Worm (Caenorhabditis elegans) whole organism, L2 larva: ENCODE data around the gene fbxa-166.

Source experiments
- C34F6.9 ChIP-seq: fragments of 150-350 bp; optimal IDR thresholded peaks from 2 replicates; lab custom pipeline; 2014; ENCODE audit warnings: missing biosample characterization, missing genetic modification characterization
- F13H6.1 ChIP-seq: sonication (generic microtip); optimal IDR thresholded peaks from 2 replicates; lab custom pipeline; 2016; ENCODE audit warnings: missing genetic modification characterization, missing compliant biosample characterization
- R02D3.7 ChIP-seq: fragments of 150-350 bp; optimal IDR thresholded peaks from 2 replicates; lab custom pipeline; 2014; ENCODE audit warnings: missing biosample characterization, missing genetic modification characterization
- aly-2 ChIP-seq: fragments of 150-350 bp; optimal IDR thresholded peaks from 2 replicates; lab custom pipeline; 2014; ENCODE audit warnings: missing biosample characterization, missing genetic modification characterization
- ama-1 ChIP-seq: fragments of 150-350 bp; optimal IDR thresholded peaks from 2 replicates; lab custom pipeline; 2018; ENCODE audit warnings: inconsistent platforms
- ceh-16 ChIP-seq: fragments of 150-350 bp; optimal IDR thresholded peaks from 2 replicates; lab custom pipeline; 2014; ENCODE audit warnings: missing biosample characterization, missing genetic modification characterization
- ceh-82 ChIP-seq: fragments of 150-350 bp; optimal IDR thresholded peaks from 2 replicates; lab custom pipeline; 2014; ENCODE audit warnings: missing biosample characterization, missing genetic modification characterization
- crh-2 ChIP-seq: sonication (generic microtip); optimal IDR thresholded peaks from 2 replicates; lab custom pipeline; 2017; ENCODE audit warnings: missing biosample characterization, missing genetic modification characterization
- dmd-4 ChIP-seq: sonication (generic microtip); optimal IDR thresholded peaks from 2 replicates; lab custom pipeline; 2017; ENCODE audit warnings: missing biosample characterization, missing genetic modification characterization
- elt-1 ChIP-seq: fragments of 150-350 bp; optimal IDR thresholded peaks from 2 replicates; lab custom pipeline; 2014; ENCODE audit warnings: missing biosample characterization, missing genetic modification characterization
- fos-1 ChIP-seq: fragments of 150-350 bp; optimal IDR thresholded peaks from 2 replicates; lab custom pipeline; 2014; ENCODE audit warnings: missing biosample characterization, missing genetic modification characterization
- gmeb-1 ChIP-seq: fragments of 150-350 bp; optimal IDR thresholded peaks from 2 replicates; lab custom pipeline; 2014; ENCODE audit warnings: missing biosample characterization, missing genetic modification characterization
- lin-13 ChIP-seq: fragments of 150-350 bp; optimal IDR thresholded peaks from 2 replicates; lab custom pipeline; 2014; ENCODE audit warnings: missing biosample characterization, missing genetic modification reagents, missing genetic modification characterization
- mab-5 ChIP-seq: fragments of 150-350 bp; optimal IDR thresholded peaks from 2 replicates; lab custom pipeline; 2014; ENCODE audit warnings: missing biosample characterization, missing genetic modification characterization
- mbf-1 ChIP-seq: sonication (generic microtip); optimal IDR thresholded peaks from 2 replicates; lab custom pipeline; 2017; ENCODE audit warnings: missing biosample characterization, missing genetic modification characterization
- mdl-1 ChIP-seq, 2 experiments: fragments of 150-350 bp in 1 of 2; sonication (generic microtip) in 1 of 2; optimal IDR thresholded peaks; 2 replicates each; lab custom pipeline; 2017; ENCODE audit warnings: missing biosample characterization in 2 of 2, missing genetic modification characterization in 2 of 2
- nhr-10 ChIP-seq: sonication (generic microtip); optimal IDR thresholded peaks from 2 replicates; lab custom pipeline; 2017; ENCODE audit warnings: missing biosample characterization, missing genetic modification characterization
- nhr-11 ChIP-seq: fragments of 150-350 bp; optimal IDR thresholded peaks from 2 replicates; lab custom pipeline; 2014; ENCODE audit warnings: missing biosample characterization, missing genetic modification characterization
- nhr-12 ChIP-seq: fragments of 150-350 bp; optimal IDR thresholded peaks from 2 replicates; lab custom pipeline; 2014; ENCODE audit warnings: missing biosample characterization, missing genetic modification characterization
- nhr-129 ChIP-seq: fragments of 150-350 bp; optimal IDR thresholded peaks from 2 replicates; lab custom pipeline; 2014; ENCODE audit warnings: missing biosample characterization, missing genetic modification characterization
- nhr-21 ChIP-seq: fragments of 150-350 bp; optimal IDR thresholded peaks from 2 replicates; lab custom pipeline; 2014; ENCODE audit warnings: missing biosample characterization, missing genetic modification characterization
- nhr-23 ChIP-seq: fragments of 150-350 bp; optimal IDR thresholded peaks from 2 replicates; lab custom pipeline; 2014; ENCODE audit warnings: missing biosample characterization, missing genetic modification reagents, missing genetic modification characterization
- nhr-237 ChIP-seq: fragments of 150-350 bp; optimal IDR thresholded peaks from 2 replicates; lab custom pipeline; 2014; ENCODE audit warnings: missing biosample characterization, missing genetic modification characterization
- nhr-25 ChIP-seq: fragments of 150-350 bp; sonication (generic microtip); optimal IDR thresholded peaks from 3 replicates; lab custom pipeline; 2014; ENCODE audit warnings: missing biosample characterization, missing genetic modification characterization
- nhr-6 ChIP-seq: fragments of 150-350 bp; optimal IDR thresholded peaks from 2 replicates; lab custom pipeline; 2014; ENCODE audit warnings: missing biosample characterization, missing genetic modification characterization
- sem-4 ChIP-seq: fragments of 150-350 bp; optimal IDR thresholded peaks from 2 replicates; lab custom pipeline; 2014; ENCODE audit warnings: missing biosample characterization, missing genetic modification reagents, missing genetic modification characterization
- skn-1 ChIP-seq: sonication (generic microtip); optimal IDR thresholded peaks from 2 replicates; lab custom pipeline; 2017; ENCODE audit warnings: missing biosample characterization, missing genetic modification characterization
- sma-3 ChIP-seq: sonication (generic microtip); optimal IDR thresholded peaks from 2 replicates; lab custom pipeline; 2016; ENCODE audit warnings: missing genetic modification reagents, missing genetic modification characterization, missing compliant biosample characterization
- snpc-4 ChIP-seq: fragments of 150-350 bp; optimal IDR thresholded peaks from 2 replicates; lab custom pipeline; 2014; ENCODE audit warnings: missing biosample characterization, missing genetic modification characterization
- unc-39 ChIP-seq: fragments of 150-350 bp; optimal IDR thresholded peaks from 2 replicates; lab custom pipeline; 2014; ENCODE audit warnings: missing biosample characterization, missing genetic modification characterization
- unc-55 ChIP-seq: fragments of 150-350 bp; sonication (generic microtip); optimal IDR thresholded peaks from 3 replicates; lab custom pipeline; 2014; ENCODE audit warnings: missing biosample characterization, missing genetic modification reagents, missing genetic modification characterization
- unc-62 ChIP-seq: fragments of 150-350 bp; optimal IDR thresholded peaks from 2 replicates; lab custom pipeline; 2014; ENCODE audit warnings: missing biosample characterization, missing genetic modification reagents, missing genetic modification characterization
- ztf-11 ChIP-seq: sonication (generic microtip); optimal IDR thresholded peaks from 2 replicates; lab custom pipeline; 2017; ENCODE audit warnings: missing biosample characterization, missing genetic modification characterization

The fbxa-166 gene

ce11 chrII:1625666-1626065 is 6.8 kb upstream of the fbxa-166 start, which contains the start of gene C08E3.14:
C08E3.14 (plus strand) TSS chrII:1625966.
- no peak for TF ChIP-seq nhr-129 (tag; lab: Kevin White, UChicago)
- TF ChIP-seq sem-4 (tag; lab: Kevin White, UChicago), result no peak
- no peak for TF ChIP-seq crh-2 (tag; lab: Kevin White, UChicago)
- no peak for TF ChIP-seq mab-5 (tag; lab: Kevin White, UChicago)
- no peak for TF ChIP-seq R02D3.7 (tag; lab: Kevin White, UChicago)
- TF ChIP-seq nhr-237 (tag; lab: Kevin White, UChicago), result no peak
- no peak for TF ChIP-seq dmd-4 (tag; lab: Kevin White, UChicago)
- TF ChIP-seq nhr-10 (tag; lab: Kevin White, UChicago), result no peak
- TF ChIP-seq nhr-21 (tag; lab: Kevin White, UChicago), result no peak
- no peak for TF ChIP-seq nhr-12 (tag; lab: Kevin White, UChicago)
- no peak for TF ChIP-seq mdl-1 (tag; optimal IDR thresholded peaks at IDR 0.05; lab: Kevin White, UChicago)
- no peak for TF ChIP-seq nhr-25 (tag; lab: Kevin White, UChicago)

ce11 chrII:1624572-1624971 is 5.7 kb upstream of the fbxa-166 start, which contains the start of gene fbxa-160:
fbxa-160 (minus strand) TSS chrII:1624672.
- TF ChIP-seq R02D3.7 (tag; lab: Kevin White, UChicago) (no peak), unc-55 (no peak), nhr-11 (tag; lab: Kevin White, UChicago) (no peak), ceh-16 (tag; lab: Kevin White, UChicago) (no peak), sma-3 (GFP tag; lab: Kevin White, UChicago) (no peak), nhr-6 (no peak), nhr-237 (tag; lab: Kevin White, UChicago) (no peak), dmd-4 (tag; lab: Kevin White, UChicago) (no peak)

- peak; percentile 44 for TF ChIP-seq fos-1 (tag; lab: Kevin White, UChicago)
- TF ChIP-seq nhr-23 (tag; lab: Kevin White, UChicago), result no peak
Measured at ce11 chrII:1621795-1622194, 2.9 kb upstream of the fbxa-166 start.

- no peak for TF ChIP-seq ceh-16 (tag; lab: Kevin White, UChicago)
- TF ChIP-seq sem-4 (tag; lab: Kevin White, UChicago), result no peak
- no peak for TF ChIP-seq C34F6.9 (tag; lab: Kevin White, UChicago)
Measured at ce11 chrII:1621180-1621579, 2.3 kb upstream of the fbxa-166 start, which contains the start of gene fbxa-158. fbxa-158 (minus strand) TSS chrII:1621280.

- TF ChIP-seq mdl-1 (tag; optimal IDR thresholded peaks at IDR 0.05; lab: Kevin White, UChicago) (no peak), aly-2 (tag; lab: Kevin White, UChicago) (no peak), fos-1 (tag; lab: Kevin White, UChicago) (no peak), ceh-82 (tag; lab: Kevin White, UChicago) (no peak), lin-13 (GFP tag; lab: Kevin White, UChicago) (no peak), ama-1 (no peak), skn-1 (no peak), elt-1 (tag; lab: Kevin White, UChicago) (no peak), sem-4 (tag; lab: Kevin White, UChicago) (no peak), nhr-10 (tag; lab: Kevin White, UChicago) (no peak), unc-39 (tag; lab: Kevin White, UChicago) (no peak), mab-5 (tag; lab: Kevin White, UChicago) (no peak), dmd-4 (tag; lab: Kevin White, UChicago) (no peak), mbf-1 (tag; lab: Kevin White, UChicago) (no peak)
Measured at ce11 chrII:1616382-1616781, 2.5 kb downstream of the fbxa-166 start, which contains the start of gene fbxa-165. fbxa-165 (minus strand) TSS chrII:1616482.

- TF ChIP-seq R02D3.7 (tag; lab: Kevin White, UChicago) (no peak), ztf-11 (no peak), ceh-82 (tag; lab: Kevin White, UChicago) (no peak), nhr-21 (tag; lab: Kevin White, UChicago) (no peak), ceh-16 (tag; lab: Kevin White, UChicago) (no peak), sma-3 (GFP tag; lab: Kevin White, UChicago) (no peak), mdl-1 (tag; optimal IDR thresholded peaks at IDR 0.05; lab: Kevin White, UChicago) (no peak), gmeb-1 (no peak), lin-13 (GFP tag; lab: Kevin White, UChicago) (no peak), unc-62 (GFP tag; lab: Kevin White, UChicago) (no peak), snpc-4 (no peak), nhr-6 (no peak), F13H6.1 (tag; lab: Kevin White, UChicago) (no peak)
Measured at ce11 chrII:1613972-1614371, 4.9 kb downstream of the fbxa-166 start, which contains the start of gene fbxa-164. fbxa-164 (minus strand) TSS chrII:1614072.
